Worm (Caenorhabditis elegans): ENCODE measurements around the gene ifta-1.

The ifta-1 gene

DNA sequence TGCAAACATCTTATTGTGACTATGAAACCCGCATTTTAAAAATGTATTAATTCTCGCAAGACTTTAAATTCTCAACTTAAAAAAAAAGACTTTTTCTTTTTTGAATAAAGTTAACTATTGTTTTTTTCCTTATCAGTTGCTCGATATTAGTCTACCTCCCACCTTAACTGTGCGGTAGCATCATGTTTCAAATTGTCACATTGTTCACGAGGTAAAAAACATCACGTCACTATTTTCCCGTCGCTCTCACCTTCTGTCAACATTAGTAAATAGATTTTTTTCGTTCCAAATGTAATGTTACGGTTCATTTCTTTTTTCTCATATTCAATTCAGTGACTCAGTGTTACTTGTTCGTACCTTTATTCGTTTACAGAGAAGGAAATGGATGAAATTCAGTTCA is 36.2 kb downstream of the ifta-1 start (continued):
- TF ChIP-seq mdl-1 (tag; optimal IDR thresholded peaks at IDR 0.05), result peak in 1 of 2 experiments; percentile 4
- TF ChIP-seq nhr-111 (GFP tag; optimal IDR thresholded peaks at IDR 0.05), result no peak
- TF ChIP-seq nhr-48 (tag; optimal IDR thresholded peaks at IDR 0.05), result no peak
- no peak for TF ChIP-seq zag-1 (tag; optimal IDR thresholded peaks at IDR 0.05)
- no peak for TF ChIP-seq cey-2 (tag; optimal IDR thresholded peaks at IDR 0.05; ENCODE audit: borderline replicate concordance, insufficient read depth)
- TF ChIP-seq snpc-1.2 (GFP tag; IDR thresholded peaks at IDR 0.05), result no peak
- TF ChIP-seq jun-1 (tag; optimal IDR thresholded peaks at IDR 0.05), result no peak
- TF ChIP-seq vab-7 (GFP tag; IDR thresholded peaks at IDR 0.05), result no peak
- TF ChIP-seq madf-9 (GFP tag; conservative IDR thresholded peaks at IDR 0.05), result no peak
- no peak for TF ChIP-seq fos-1 (tag; optimal IDR thresholded peaks at IDR 0.05)
- TF ChIP-seq daf-16 (GFP tag; optimal IDR thresholded peaks at IDR 0.05), result no peak
- TF ChIP-seq daf-16 (tag; optimal IDR thresholded peaks at IDR 0.05), result peak; percentile 47
- TF ChIP-seq ceh-62 (tag; optimal IDR thresholded peaks at IDR 0.05), result no peak
- TF ChIP-seq nhr-77 (tag; optimal IDR thresholded peaks at IDR 0.05), result no peak
- no peak for TF ChIP-seq lin-15B (tag; optimal IDR thresholded peaks at IDR 0.05)
- peak in 1 of 2 experiments; percentile 11 for TF ChIP-seq hif-1 (tag; optimal IDR thresholded peaks at IDR 0.05)
- no peak for TF ChIP-seq Y5F2A.4 (GFP tag; optimal IDR thresholded peaks at IDR 0.05)
- TF ChIP-seq aha-1 (tag), result no peak
- peak; percentile 16 for TF ChIP-seq pqm-1 (tag; optimal IDR thresholded peaks at IDR 0.05)
- no peak for TF ChIP-seq nhr-41 (GFP tag; IDR thresholded peaks at IDR 0.05)
- no peak for TF ChIP-seq nhr-6 (tag; optimal IDR thresholded peaks at IDR 0.05)
- TF ChIP-seq ceh-28 (tag; optimal IDR thresholded peaks at IDR 0.05), result no peak
- TF ChIP-seq dmd-6 (GFP tag; IDR thresholded peaks at IDR 0.05), result no peak
- no peak for TF ChIP-seq egl-27 (tag; optimal IDR thresholded peaks at IDR 0.05)
- no peak for TF ChIP-seq sdz-12 (GFP tag; optimal IDR thresholded peaks at IDR 0.05)
- TF ChIP-seq nhr-76 (tag; optimal IDR thresholded peaks at IDR 0.05), result no peak

DNA sequence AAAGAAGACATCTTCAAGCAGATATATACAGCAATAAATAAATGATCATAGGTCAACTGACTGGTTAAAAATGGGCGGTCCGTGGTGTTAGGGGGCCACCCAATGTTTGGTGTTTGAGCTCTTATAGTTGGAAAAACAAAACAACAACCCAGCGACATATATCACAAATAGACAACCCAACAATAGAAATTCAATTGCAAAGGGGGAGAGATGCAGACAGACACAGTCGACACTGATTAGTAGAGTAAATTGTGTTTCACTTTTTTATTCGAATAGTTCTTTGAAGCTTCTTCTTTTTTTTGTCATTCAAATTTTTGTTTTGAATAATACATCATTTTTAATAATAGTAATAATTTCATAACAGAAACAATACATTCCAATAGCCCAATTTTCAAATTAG is 37.1 kb downstream of the ifta-1 start:
- no peak for TF ChIP-seq lin-1 (GFP tag; IDR thresholded peaks at IDR 0.05)
- peak; percentile 76 for TF ChIP-seq ces-1 (GFP tag; optimal IDR thresholded peaks at IDR 0.05)
- TF ChIP-seq daf-16 (GFP tag; optimal IDR thresholded peaks at IDR 0.05), result no peak
- TF ChIP-seq daf-16 (tag; optimal IDR thresholded peaks at IDR 0.05), result peak; percentile 28

DNA sequence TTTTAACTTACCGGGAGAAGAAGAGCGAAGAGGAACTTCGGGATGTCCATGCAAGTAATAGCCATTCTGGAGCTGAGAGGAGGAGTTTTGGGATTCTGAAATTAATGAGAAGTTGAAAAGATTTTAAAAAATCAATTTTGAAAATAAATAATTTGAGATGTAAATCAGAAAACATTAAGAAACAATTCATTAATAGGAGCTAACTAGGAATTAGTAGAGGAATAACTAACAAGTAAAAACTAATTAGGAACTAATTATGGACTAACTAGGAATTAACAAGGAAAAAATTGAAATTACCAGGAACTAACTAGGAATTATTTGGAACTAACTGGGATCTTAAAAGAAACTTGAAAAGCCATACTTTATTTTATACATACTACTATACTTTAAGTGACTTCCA is 37.6 kb downstream of the ifta-1 start, which contains the start of gene T23F2.4:
T23F2.4 (minus strand) TSS at position 101 of the 400 bp plus-strand sequence.
- TF ChIP-seq lin-39 (tag; optimal IDR thresholded peaks at IDR 0.05), result no peak

DNA sequence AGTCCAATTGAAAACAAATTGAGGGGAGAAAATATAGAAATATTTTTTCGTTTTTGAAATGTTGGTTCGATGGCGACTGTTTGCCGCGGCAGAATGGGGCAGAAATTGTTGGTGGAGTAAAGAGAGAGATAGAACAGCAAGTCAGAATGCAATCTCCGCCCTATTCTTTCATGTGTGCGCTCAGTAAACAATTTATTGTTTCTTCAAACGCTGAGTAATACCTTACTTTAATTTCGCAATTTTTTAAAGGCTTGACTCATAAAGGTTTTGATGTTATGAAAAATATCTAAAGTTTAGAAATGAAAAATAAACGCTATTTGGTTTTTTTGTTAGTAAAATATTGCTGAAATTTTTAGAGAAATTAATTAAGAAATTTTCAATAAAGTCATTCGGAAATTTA is 38.2 kb downstream of the ifta-1 start:
- no peak for TF ChIP-seq hif-1 (tag; optimal IDR thresholded peaks at IDR 0.05)
- peak; percentile 14 for TF ChIP-seq nhr-6 (tag; optimal IDR thresholded peaks at IDR 0.05)
- no peak for TF ChIP-seq zip-2 (tag; optimal IDR thresholded peaks at IDR 0.05)
- peak; percentile 16 for TF ChIP-seq dve-1 (tag; optimal IDR thresholded peaks at IDR 0.05; ENCODE audit: insufficient read depth)

DNA sequence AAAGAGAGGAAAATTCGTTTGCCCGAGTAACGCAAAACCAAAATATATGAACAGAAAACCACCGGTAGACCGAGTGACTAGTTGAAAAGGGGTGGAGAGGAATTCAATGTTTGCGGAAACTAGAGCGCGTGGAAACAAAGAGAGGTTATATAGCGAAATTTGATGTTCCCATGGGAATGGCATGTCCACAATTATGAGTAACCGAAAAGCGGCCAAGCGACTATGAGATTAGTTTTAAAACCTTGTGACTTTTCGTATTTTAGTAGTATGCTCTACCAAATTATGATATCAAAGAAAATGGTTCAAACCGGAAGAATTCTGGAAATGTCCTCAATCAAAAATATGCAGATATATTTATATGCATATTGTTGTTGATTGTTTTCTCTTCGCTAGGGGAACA is 39.8 kb downstream of the ifta-1 start:
- TF ChIP-seq nhr-25 (tag; optimal IDR thresholded peaks at IDR 0.05; ENCODE audit: borderline replicate concordance, insufficient read depth) (no peak), zip-2 (tag; optimal IDR thresholded peaks at IDR 0.05) (no peak), unc-39 (tag; optimal IDR thresholded peaks at IDR 0.05) (no peak), nhr-6 (tag; optimal IDR thresholded peaks at IDR 0.05) (no peak), nhr-11 (tag; optimal IDR thresholded peaks at IDR 0.05) (no peak), ztf-11 (tag; optimal IDR thresholded peaks at IDR 0.05) (no peak), zfp-3 (GFP tag; conservative IDR thresholded peaks at IDR 0.05) (no peak), spr-3 (GFP tag; optimal IDR thresholded peaks at IDR 0.05) (no peak), Y48G9A.11 (GFP tag; IDR thresholded peaks at IDR 0.05) (no peak), pha-4 (GFP tag; IDR thresholded peaks at IDR 0.05) (no peak), pha-4 (tag; optimal IDR thresholded peaks at IDR 0.05) (no peak), F26F4.8 (GFP tag; conservative IDR thresholded peaks at IDR 0.05) (no peak), daf-16 (GFP tag; optimal IDR thresholded peaks at IDR 0.05) (no peak), daf-16 (tag; optimal IDR thresholded peaks at IDR 0.05) (no peak), lsy-2 (tag; optimal IDR thresholded peaks at IDR 0.05) (no peak), mdl-1 (tag; optimal IDR thresholded peaks at IDR 0.05) (no peak), vab-7 (GFP tag; IDR thresholded peaks at IDR 0.05) (no peak), set-16 (GFP tag; IDR thresholded peaks at IDR 0.05) (no peak), hlh-11 (tag; optimal IDR thresholded peaks at IDR 0.05) (no peak)

All from whole organism, L4 larva.